Worm (Caenorhabditis elegans) whole organism, midembryonic: ENCODE measurements around the gene F02E11.3.

ENCODE experiments used
- T22C8.4 ChIP-seq: fragments of 200-800 bp; sonication (Bioruptor generic); IDR thresholded peaks from 2 replicates; pipeline ENCODE4 v1.3.6; 2022; ENCODE audit warnings: missing genetic modification characterization, missing compliant biosample characterization
- cog-1 ChIP-seq: sonication (generic microtip); optimal IDR thresholded peaks from 2 replicates; lab custom pipeline; 2016; ENCODE audit warnings: missing genetic modification characterization, missing compliant biosample characterization
- flt-1 ChIP-seq: fragments of 200-800 bp; sonication (Bioruptor generic); IDR thresholded peaks from 2 replicates; pipeline ENCODE4 v1.3.6; 2022; ENCODE audit warnings: missing genetic modification characterization, missing compliant biosample characterization
- klf-2 ChIP-seq: fragments of 200-800 bp; sonication (Bioruptor generic); conservative IDR thresholded peaks from 2 replicates; pipeline ENCODE4 v1.3.6; 2022; ENCODE audit warnings: missing genetic modification reagents, missing genetic modification characterization, missing compliant biosample characterization
- ref-1 ChIP-seq: fragments of 200-800 bp; sonication (Bioruptor generic); conservative IDR thresholded peaks from 2 replicates; pipeline ENCODE4 v1.3.6; 2022; ENCODE audit warnings: missing genetic modification reagents, missing genetic modification characterization, missing compliant biosample characterization
- tab-1 ChIP-seq: fragments of 200-800 bp; sonication (Bioruptor generic); IDR thresholded peaks from 2 replicates; pipeline ENCODE4 v1.3.6; 2022; ENCODE audit warnings: missing genetic modification characterization, missing compliant biosample characterization

DNA sequence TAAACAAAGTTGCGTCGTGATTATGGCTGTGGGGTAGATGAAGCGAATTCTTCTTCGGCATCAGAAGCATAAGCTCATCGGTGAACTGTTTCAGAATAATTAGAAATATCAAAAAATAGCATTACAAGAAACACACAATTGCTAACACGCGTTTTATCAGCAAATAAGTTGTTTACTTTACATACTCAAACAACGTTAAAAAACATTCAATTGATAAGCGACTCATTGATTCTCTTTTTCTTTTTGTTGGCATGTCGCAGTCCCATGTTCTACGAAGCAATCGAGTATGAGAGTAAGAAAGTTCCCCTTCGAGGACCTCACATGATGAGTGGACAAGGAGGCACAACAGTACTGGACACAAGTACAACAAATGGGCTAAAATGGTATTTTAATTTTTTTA is 21.8 kb upstream of the F02E11.3 start, which contains the start of gene btb-16:
- TF ChIP-seq klf-2 (GFP tag; lab: Robert Waterston, UW) (no peak), tab-1 (GFP tag; lab: Robert Waterston, UW) (no peak), T22C8.4 (GFP tag; lab: Robert Waterston, UW) (no peak), ref-1 (no peak), cog-1 (no peak), flt-1 (GFP tag; lab: Robert Waterston, UW) (no peak)
